Worm (Caenorhabditis elegans) whole organism, early embryonic: ENCODE results near the gene msa-1.

Experiments
- B0310.2 ChIP-seq: sonication (generic microtip); optimal IDR thresholded peaks from 2 replicates; lab custom pipeline; 2016; ENCODE audit warnings: mild to moderate bottlenecking, missing genetic modification characterization, missing compliant biosample characterization
- F13C5.2 ChIP-seq: sonication (generic microtip); optimal IDR thresholded peaks from 2 replicates; lab custom pipeline; 2017; ENCODE audit warnings: mild to moderate bottlenecking, missing genetic modification characterization, inconsistent platforms, missing compliant biosample characterization
- aly-1 ChIP-seq: sonication (generic microtip); optimal IDR thresholded peaks from 2 replicates; lab custom pipeline; 2016; ENCODE audit warnings: missing genetic modification characterization, missing compliant biosample characterization
- ama-1 ChIP-seq: fragments of 150-350 bp; optimal IDR thresholded peaks from 2 replicates; lab custom pipeline; 2014
- ceh-13 ChIP-seq: fragments of 200-800 bp; sonication (Bioruptor generic); optimal IDR thresholded peaks from 2 replicates; lab custom pipeline; 2018; ENCODE audit warnings: mild to moderate bottlenecking, missing genetic modification characterization, missing compliant biosample characterization
- ceh-36 ChIP-seq: sonication (generic microtip); optimal IDR thresholded peaks from 2 replicates; lab custom pipeline; 2016; ENCODE audit warnings: missing genetic modification characterization, inconsistent platforms, missing compliant biosample characterization
- ets-7 ChIP-seq: sonication (generic microtip); optimal IDR thresholded peaks from 2 replicates; lab custom pipeline; 2016; ENCODE audit warnings: missing genotype, missing genetic modification characterization, missing compliant biosample characterization
- flt-1 ChIP-seq: fragments of 200-800 bp; sonication (Bioruptor generic); IDR thresholded peaks from 2 replicates; pipeline ENCODE4 v1.3.6; 2022; ENCODE audit warnings: missing genetic modification characterization, missing compliant biosample characterization
- hmbx-1 ChIP-seq: sonication (generic microtip); optimal IDR thresholded peaks from 2 replicates; lab custom pipeline; 2016; ENCODE audit warnings: mild to moderate bottlenecking, missing genetic modification characterization, missing compliant biosample characterization
- hmg-4 ChIP-seq: fragments of 200-800 bp; sonication (Bioruptor generic); optimal IDR thresholded peaks from 2 replicates; lab custom pipeline; 2018; ENCODE audit warnings: mild to moderate bottlenecking, missing genetic modification characterization, missing compliant biosample characterization
- hnd-1 ChIP-seq: sonication (generic microtip); optimal IDR thresholded peaks from 2 replicates; lab custom pipeline; 2016; ENCODE audit warnings: missing genetic modification characterization, missing compliant biosample characterization
- pes-1 ChIP-seq: fragments of 200-800 bp; sonication (Bioruptor generic); IDR thresholded peaks from 2 replicates; pipeline ENCODE4 v1.3.6; 2022; ENCODE audit warnings: missing genetic modification reagents, missing genetic modification characterization, missing compliant biosample characterization
- scrt-1 ChIP-seq: fragments of 200-800 bp; sonication (Bioruptor generic); IDR thresholded peaks from 2 replicates; pipeline ENCODE4 v1.3.6; 2022; ENCODE audit warnings: missing genetic modification characterization, missing compliant biosample characterization
- sea-1 ChIP-seq: fragments of 200-800 bp; sonication (Bioruptor generic); conservative IDR thresholded peaks from 2 replicates; pipeline ENCODE4 v1.3.6; 2022; ENCODE audit warnings: missing genetic modification characterization, missing compliant biosample characterization
- tbx-11 ChIP-seq: fragments of 200-800 bp; sonication (Bioruptor generic); IDR thresholded peaks from 2 replicates; pipeline ENCODE4 v1.3.6; 2022; ENCODE audit warnings: missing genetic modification characterization, missing compliant biosample characterization
- tbx-37 ChIP-seq: fragments of 200-800 bp; sonication (Bioruptor generic); conservative IDR thresholded peaks from 2 replicates; pipeline ENCODE4 v1.3.6; 2022; ENCODE audit warnings: missing genetic modification reagents, missing genetic modification characterization, missing compliant biosample characterization
- tra-4 ChIP-seq: sonication (generic microtip); optimal IDR thresholded peaks from 2 replicates; lab custom pipeline; 2017; ENCODE audit warnings: missing genetic modification characterization, missing compliant biosample characterization

Gene msa-1

DNA sequence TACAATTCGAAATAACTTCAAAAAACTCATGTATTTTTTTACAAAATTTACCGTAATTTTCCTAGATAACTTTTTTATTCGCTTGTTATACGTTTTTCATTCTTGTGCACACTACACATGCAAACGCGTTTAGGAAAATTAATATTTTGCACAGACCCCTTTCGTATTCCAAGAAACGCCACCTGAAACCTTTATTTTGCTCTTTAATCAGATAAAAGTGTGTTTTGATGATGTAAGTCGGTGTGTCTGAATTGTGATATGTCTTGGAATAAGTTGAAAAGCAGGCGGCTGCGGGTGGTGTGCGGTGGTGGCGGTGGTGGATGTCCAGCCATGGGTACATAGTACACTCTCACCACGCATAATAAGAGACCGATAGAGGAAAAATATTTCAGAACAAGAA is 35.0 kb upstream of the msa-1 start:
- TF ChIP-seq F13C5.2 (tag; lab: Kevin White, UChicago), result no peak
- TF ChIP-seq sea-1 (GFP tag; lab: Robert Waterston, UW), result no peak
- TF ChIP-seq ets-7 (tag; lab: Kevin White, UChicago), result no peak
- TF ChIP-seq tbx-11 (GFP tag; lab: Robert Waterston, UW), result no peak

DNA sequence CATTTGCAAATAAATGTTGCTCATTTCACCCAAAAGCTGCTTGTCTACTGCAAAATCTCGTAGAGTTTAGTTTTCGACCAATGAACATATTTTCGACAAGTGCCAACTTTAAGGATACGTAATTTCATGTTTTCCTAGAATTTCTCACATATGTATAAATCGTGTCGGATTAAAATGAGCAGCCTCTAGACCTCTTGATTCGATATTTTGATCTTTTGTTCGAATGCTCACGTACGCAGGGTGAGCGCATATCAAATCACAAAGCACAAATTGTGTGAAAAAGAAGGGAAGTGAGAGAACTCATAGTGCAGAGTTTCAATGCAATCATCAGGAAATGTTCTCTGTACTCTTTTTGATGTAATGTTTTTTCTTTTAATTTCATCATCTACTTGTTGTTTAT is 24.9 kb upstream of the msa-1 start:
- TF ChIP-seq B0310.2 (tag; lab: Kevin White, UChicago) (no peak), ama-1 (lab: Kevin White, UChicago) (no peak), ceh-13 (GFP tag; lab: Kevin White, UChicago) (no peak)

- 0 out of 2 replicates have a peak, but pooled peaks have one; percentile 8 for TF ChIP-seq pes-1
Observed at ce11 chrIV:9067277-9068197, 20.9 kb upstream of the msa-1 start.

DNA sequence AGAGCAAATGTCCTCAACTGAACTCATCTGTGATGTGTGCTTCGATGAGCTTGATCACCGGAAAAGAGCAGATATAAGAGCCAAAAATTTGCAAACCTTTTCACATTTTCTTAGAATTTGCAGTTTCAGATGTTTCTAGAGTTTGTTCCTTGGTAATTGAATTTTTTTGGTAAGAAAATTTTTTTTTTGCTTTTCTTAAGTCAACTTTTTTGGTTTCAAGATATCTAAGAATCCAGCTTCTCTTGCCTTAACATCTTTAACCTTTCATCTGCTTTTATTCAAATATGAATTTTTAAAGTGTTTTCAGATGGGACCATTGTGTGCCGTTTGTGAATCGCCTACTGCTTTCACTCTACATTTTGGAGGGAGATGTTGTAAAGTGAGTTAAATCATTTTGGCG is 18.7 kb upstream of the msa-1 start, which contains the start of gene nhr-11:
Gene nhr-11, plus strand, starts transcription at position 301 of the 400 bp plus-strand sequence.
- TF ChIP-seq ama-1 (lab: Kevin White, UChicago), result no peak
- TF ChIP-seq F13C5.2 (tag; lab: Kevin White, UChicago), result no peak
- TF ChIP-seq scrt-1 (GFP tag; lab: Robert Waterston, UW), result no peak
- no peak for TF ChIP-seq pes-1
- no peak for TF ChIP-seq sea-1 (GFP tag; lab: Robert Waterston, UW)
- TF ChIP-seq ceh-13 (GFP tag; lab: Kevin White, UChicago), result no peak
- no peak for TF ChIP-seq tra-4 (tag; lab: Kevin White, UChicago)
- no peak for TF ChIP-seq hmg-4 (GFP tag; lab: Kevin White, UChicago)
- TF ChIP-seq ceh-36 (tag; lab: Kevin White, UChicago), result no peak
- no peak for TF ChIP-seq B0310.2 (tag; lab: Kevin White, UChicago)

ce11 chrIV:9070188-9070587 is 18.2 kb upstream of the msa-1 start:
- TF ChIP-seq ceh-13 (GFP tag; lab: Kevin White, UChicago) (no peak), ets-7 (tag; lab: Kevin White, UChicago) (no peak), tra-4 (tag; lab: Kevin White, UChicago) (no peak), ama-1 (lab: Kevin White, UChicago) (no peak), scrt-1 (GFP tag; lab: Robert Waterston, UW) (no peak), tbx-11 (GFP tag; lab: Robert Waterston, UW) (no peak), hmg-4 (GFP tag; lab: Kevin White, UChicago) (no peak), flt-1 (GFP tag; lab: Robert Waterston, UW) (no peak), hnd-1 (tag; lab: Kevin White, UChicago) (no peak), pes-1 (no peak), aly-1 (no peak), tbx-37 (no peak), hmbx-1 (no peak), B0310.2 (tag; lab: Kevin White, UChicago) (no peak), ceh-36 (tag; lab: Kevin White, UChicago) (no peak), F13C5.2 (tag; lab: Kevin White, UChicago) (no peak), sea-1 (GFP tag; lab: Robert Waterston, UW) (no peak)

- TF ChIP-seq ets-7 (tag; lab: Kevin White, UChicago) (peak; percentile 25), F13C5.2 (tag; lab: Kevin White, UChicago) (peak; percentile 23), sea-1 (GFP tag; lab: Robert Waterston, UW) (no peak), tbx-37 (peak; percentile 73)
Observed at ce11 chrIV:9074244-9074723, 14.1 kb upstream of the msa-1 start, which contains the start of gene mppb-1. Gene mppb-1 (plus strand): TSS chrIV:9074673.

DNA sequence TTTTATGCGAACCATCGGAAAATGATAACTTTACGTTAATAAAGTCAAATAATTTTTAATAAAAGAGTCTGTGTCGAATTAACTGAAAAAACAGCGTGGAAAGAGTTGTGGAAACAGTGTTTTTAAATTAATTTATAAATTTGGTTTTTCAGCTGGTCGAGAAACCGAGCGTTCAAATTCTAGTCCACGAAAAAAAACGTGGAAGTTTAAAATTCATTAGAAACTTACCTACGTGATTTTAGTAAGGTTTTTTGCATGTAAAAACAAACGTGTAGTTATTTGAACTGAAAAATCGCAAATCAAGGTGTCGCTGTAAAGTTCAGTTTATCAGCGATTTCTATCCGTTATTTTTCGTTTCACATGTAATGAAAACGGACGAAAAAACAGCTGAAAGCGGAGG is 9.9 kb upstream of the msa-1 start, which contains the start of gene mans-4:
Gene mans-4, minus strand, starts transcription at position 101 of the 400 bp plus-strand sequence.
- TF ChIP-seq F13C5.2 (tag; lab: Kevin White, UChicago) (no peak), hmbx-1 (no peak), ceh-13 (GFP tag; lab: Kevin White, UChicago) (no peak), scrt-1 (GFP tag; lab: Robert Waterston, UW) (no peak), B0310.2 (tag; lab: Kevin White, UChicago) (no peak), ceh-36 (tag; lab: Kevin White, UChicago) (no peak), sea-1 (GFP tag; lab: Robert Waterston, UW) (no peak)

DNA sequence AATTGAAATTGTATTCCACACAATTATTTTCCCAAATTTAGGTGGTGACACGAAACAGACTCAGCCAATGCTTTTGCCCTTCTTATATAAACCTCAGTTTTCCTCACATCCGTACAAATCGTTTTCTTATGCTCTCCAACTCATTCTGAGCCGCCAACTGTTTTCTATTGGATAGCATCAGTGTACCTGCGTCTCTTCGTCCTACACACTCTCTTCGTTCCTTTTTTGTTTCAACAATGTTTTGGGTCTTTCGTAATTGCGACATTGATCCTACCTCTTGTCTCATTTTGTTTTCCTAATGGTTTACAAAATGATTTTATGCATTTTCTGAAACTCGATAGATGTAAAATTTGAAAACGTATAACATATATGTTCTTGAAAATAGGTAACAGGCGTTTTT is 9.1 kb upstream of the msa-1 start:
- TF ChIP-seq sea-1 (GFP tag; lab: Robert Waterston, UW) (no peak), ama-1 (lab: Kevin White, UChicago) (no peak), flt-1 (GFP tag; lab: Robert Waterston, UW) (no peak), hnd-1 (tag; lab: Kevin White, UChicago) (no peak)
